Worm (Caenorhabditis elegans): ENCODE measurements around the gene acd-4.

acd-4 gene

ce11 chrV:8660475-8660874 is 22.5 kb downstream of the acd-4 start:
- peak; percentile 22 for TF ChIP-seq rnt-1 (tag; optimal IDR thresholded peaks at IDR 0.05)
- peak; percentile 41 for TF ChIP-seq lin-14 (GFP tag; optimal IDR thresholded peaks at IDR 0.05)
- TF ChIP-seq unc-86 (tag; optimal IDR thresholded peaks at IDR 0.05), result no peak
- no peak for TF ChIP-seq ces-1 (GFP tag; optimal IDR thresholded peaks at IDR 0.05)
- TF ChIP-seq efl-1 (optimal IDR thresholded peaks at IDR 0.05), result no peak
- TF ChIP-seq efl-1 (GFP tag; optimal IDR thresholded peaks at IDR 0.05 in 1 of 2), result peak in 1 of 2 experiments; percentile 82
- TF ChIP-seq nhr-71 (tag; optimal IDR thresholded peaks at IDR 0.05), result peak; percentile 1
- TF ChIP-seq blmp-1 (tag; optimal IDR thresholded peaks at IDR 0.05), result peak; percentile 73
- peak; percentile 73 for TF ChIP-seq nhr-85 (tag)

DNA sequence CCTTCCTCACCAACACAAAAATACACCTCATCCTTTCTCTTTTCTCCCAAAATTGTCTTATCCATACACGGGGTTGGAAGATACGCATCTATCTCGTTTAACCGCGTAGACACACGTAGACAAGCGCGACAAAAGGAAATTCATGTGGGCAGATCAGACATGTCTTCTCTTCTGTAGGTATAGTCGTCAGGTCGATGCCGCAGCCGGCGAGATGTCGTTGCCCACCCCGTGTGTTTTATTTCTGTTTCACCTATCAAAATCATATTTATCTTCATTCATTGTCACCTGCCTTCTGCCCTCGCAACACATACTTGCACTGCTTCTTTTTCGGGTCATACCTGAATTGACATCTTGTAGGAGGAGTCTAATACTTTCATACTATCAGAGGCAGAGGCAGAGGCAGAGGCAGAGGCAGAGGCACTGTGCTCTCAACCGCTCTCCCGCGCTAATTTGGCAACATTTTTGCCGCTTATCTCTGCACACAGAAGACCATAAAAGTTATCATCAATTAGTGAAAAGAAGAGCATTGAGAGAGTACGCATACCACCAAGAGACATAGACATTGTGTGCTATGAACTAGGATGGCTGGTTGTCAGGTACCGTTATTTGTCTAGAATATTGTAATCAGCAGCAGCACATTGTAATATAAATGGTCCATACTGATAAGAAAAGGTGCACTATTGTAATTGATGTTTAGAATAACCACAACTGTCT is 23.4 kb downstream of the acd-4 start:
- TF ChIP-seq lin-14 (GFP tag; optimal IDR thresholded peaks at IDR 0.05) (peak; percentile 67), lsy-2 (tag; optimal IDR thresholded peaks at IDR 0.05) (peak in 1 of 2 experiments; percentile 17), rnt-1 (tag; optimal IDR thresholded peaks at IDR 0.05) (peak; percentile 22), swsn-7 (tag; optimal IDR thresholded peaks at IDR 0.05) (no peak), vab-15 (tag; optimal IDR thresholded peaks at IDR 0.05) (no peak), hlh-4 (tag; optimal IDR thresholded peaks at IDR 0.05) (no peak), sox-4 (tag; optimal IDR thresholded peaks at IDR 0.05) (no peak), tbx-2 (tag; optimal IDR thresholded peaks at IDR 0.05) (no peak), mep-1 (tag; optimal IDR thresholded peaks at IDR 0.05) (peak; percentile 19), jun-1 (tag; optimal IDR thresholded peaks at IDR 0.05) (peak; percentile 23), mab-9 (GFP tag; IDR thresholded peaks at IDR 0.05) (no peak), fkh-4 (tag; optimal IDR thresholded peaks at IDR 0.05; ENCODE audit: borderline replicate concordance) (no peak), irx-1 (tag; optimal IDR thresholded peaks at IDR 0.05) (peak; percentile 66), nhr-85 (tag) (peak; percentile 88), nhr-47 (tag; optimal IDR thresholded peaks at IDR 0.05) (no peak), mef-2 (tag; optimal IDR thresholded peaks at IDR 0.05) (no peak), nhr-19 (GFP tag; conservative IDR thresholded peaks at IDR 0.05) (0 out of 2 replicates have a peak, but pooled peaks have one; percentile 14), hpl-2 (GFP tag; optimal IDR thresholded peaks at IDR 0.05) (no peak), ztf-4 (tag; optimal IDR thresholded peaks at IDR 0.05) (no peak), ceh-63 (GFP tag; optimal IDR thresholded peaks at IDR 0.05) (no peak), C16A3.4 (tag; optimal IDR thresholded peaks at IDR 0.05) (no peak), efl-1 (optimal IDR thresholded peaks at IDR 0.05) (no peak), efl-1 (GFP tag; optimal IDR thresholded peaks at IDR 0.05 in 1 of 2) (peak in 1 of 2 experiments; percentile 89), lin-13 (GFP tag; optimal IDR thresholded peaks at IDR 0.05) (no peak), pqm-1 (tag; optimal IDR thresholded peaks at IDR 0.05) (peak; percentile 52), egl-13 (tag; optimal IDR thresholded peaks at IDR 0.05) (no peak), ces-1 (GFP tag; optimal IDR thresholded peaks at IDR 0.05) (no peak), mdl-1 (tag; optimal IDR thresholded peaks at IDR 0.05) (peak in 1 of 2 experiments; percentile 21), unc-130 (tag; optimal IDR thresholded peaks at IDR 0.05) (peak; percentile 11), nhr-90 (tag; optimal IDR thresholded peaks at IDR 0.05; ENCODE audit: poor library complexity) (peak; percentile 28), ceh-88 (GFP tag; IDR thresholded peaks at IDR 0.05) (no peak), nhr-71 (tag; optimal IDR thresholded peaks at IDR 0.05) (peak; percentile 40), snu-23 (GFP tag; optimal IDR thresholded peaks at IDR 0.05) (peak; percentile 54), blmp-1 (tag; optimal IDR thresholded peaks at IDR 0.05) (peak; percentile 93), elt-3 (tag; optimal IDR thresholded peaks at IDR 0.05) (peak in 3 of 6 experiments; percentile 24 to 61 (median 25)), F16B12.6 (tag; optimal IDR thresholded peaks at IDR 0.05) (no peak), elt-2 (tag; optimal IDR thresholded peaks at IDR 0.05) (peak; percentile 91), nhr-20 (tag; optimal IDR thresholded peaks at IDR 0.05) (peak; percentile 51)

All from whole organism, L1 larva.